Worm (Caenorhabditis elegans) whole organism, early embryonic: ENCODE data around the gene sre-39.

Experiments used
- B0310.2 ChIP-seq: sonication (generic microtip); optimal IDR thresholded peaks from 2 replicates; lab custom pipeline; 2016; ENCODE audit warnings: mild to moderate bottlenecking, missing genetic modification characterization, missing compliant biosample characterization
- F13C5.2 ChIP-seq: sonication (generic microtip); optimal IDR thresholded peaks from 2 replicates; lab custom pipeline; 2017; ENCODE audit warnings: mild to moderate bottlenecking, missing genetic modification characterization, inconsistent platforms, missing compliant biosample characterization
- aly-1 ChIP-seq: sonication (generic microtip); optimal IDR thresholded peaks from 2 replicates; lab custom pipeline; 2016; ENCODE audit warnings: missing genetic modification characterization, missing compliant biosample characterization
- ama-1 ChIP-seq: fragments of 150-350 bp; optimal IDR thresholded peaks from 2 replicates; lab custom pipeline; 2014
- ceh-13 ChIP-seq: fragments of 200-800 bp; sonication (Bioruptor generic); optimal IDR thresholded peaks from 2 replicates; lab custom pipeline; 2018; ENCODE audit warnings: mild to moderate bottlenecking, missing genetic modification characterization, missing compliant biosample characterization
- ceh-36 ChIP-seq: sonication (generic microtip); optimal IDR thresholded peaks from 2 replicates; lab custom pipeline; 2016; ENCODE audit warnings: missing genetic modification characterization, inconsistent platforms, missing compliant biosample characterization
- ets-7 ChIP-seq: sonication (generic microtip); optimal IDR thresholded peaks from 2 replicates; lab custom pipeline; 2016; ENCODE audit warnings: missing genotype, missing genetic modification characterization, missing compliant biosample characterization
- flt-1 ChIP-seq: fragments of 200-800 bp; sonication (Bioruptor generic); IDR thresholded peaks from 2 replicates; pipeline ENCODE4 v1.3.6; 2022; ENCODE audit warnings: missing genetic modification characterization, missing compliant biosample characterization
- hmbx-1 ChIP-seq: sonication (generic microtip); optimal IDR thresholded peaks from 2 replicates; lab custom pipeline; 2016; ENCODE audit warnings: mild to moderate bottlenecking, missing genetic modification characterization, missing compliant biosample characterization
- hmg-4 ChIP-seq: fragments of 200-800 bp; sonication (Bioruptor generic); optimal IDR thresholded peaks from 2 replicates; lab custom pipeline; 2018; ENCODE audit warnings: mild to moderate bottlenecking, missing genetic modification characterization, missing compliant biosample characterization
- hnd-1 ChIP-seq: sonication (generic microtip); optimal IDR thresholded peaks from 2 replicates; lab custom pipeline; 2016; ENCODE audit warnings: missing genetic modification characterization, missing compliant biosample characterization
- pes-1 ChIP-seq: fragments of 200-800 bp; sonication (Bioruptor generic); IDR thresholded peaks from 2 replicates; pipeline ENCODE4 v1.3.6; 2022; ENCODE audit warnings: missing genetic modification reagents, missing genetic modification characterization, missing compliant biosample characterization
- scrt-1 ChIP-seq: fragments of 200-800 bp; sonication (Bioruptor generic); IDR thresholded peaks from 2 replicates; pipeline ENCODE4 v1.3.6; 2022; ENCODE audit warnings: missing genetic modification characterization, missing compliant biosample characterization
- sea-1 ChIP-seq: fragments of 200-800 bp; sonication (Bioruptor generic); conservative IDR thresholded peaks from 2 replicates; pipeline ENCODE4 v1.3.6; 2022; ENCODE audit warnings: missing genetic modification characterization, missing compliant biosample characterization
- tbx-11 ChIP-seq: fragments of 200-800 bp; sonication (Bioruptor generic); IDR thresholded peaks from 2 replicates; pipeline ENCODE4 v1.3.6; 2022; ENCODE audit warnings: missing genetic modification characterization, missing compliant biosample characterization
- tbx-37 ChIP-seq: fragments of 200-800 bp; sonication (Bioruptor generic); conservative IDR thresholded peaks from 2 replicates; pipeline ENCODE4 v1.3.6; 2022; ENCODE audit warnings: missing genetic modification reagents, missing genetic modification characterization, missing compliant biosample characterization
- tra-4 ChIP-seq: sonication (generic microtip); optimal IDR thresholded peaks from 2 replicates; lab custom pipeline; 2017; ENCODE audit warnings: missing genetic modification characterization, missing compliant biosample characterization

The sre-39 gene

ce11 chrII:4672584-4673110 lies 14.4 kb upstream of the sre-39 start, which contains the start of the genes clec-140 and hmg-11:
TSS of gene clec-140 (plus strand) at chrII:4673060.
TSS of gene hmg-11 (plus strand) at chrII:4673085.
- TF ChIP-seq F13C5.2 (tag; lab: Kevin White, UChicago) (peak; percentile 49), hmg-4 (GFP tag; lab: Kevin White, UChicago) (peak; percentile 25), ets-7 (tag; lab: Kevin White, UChicago) (no peak)

DNA sequence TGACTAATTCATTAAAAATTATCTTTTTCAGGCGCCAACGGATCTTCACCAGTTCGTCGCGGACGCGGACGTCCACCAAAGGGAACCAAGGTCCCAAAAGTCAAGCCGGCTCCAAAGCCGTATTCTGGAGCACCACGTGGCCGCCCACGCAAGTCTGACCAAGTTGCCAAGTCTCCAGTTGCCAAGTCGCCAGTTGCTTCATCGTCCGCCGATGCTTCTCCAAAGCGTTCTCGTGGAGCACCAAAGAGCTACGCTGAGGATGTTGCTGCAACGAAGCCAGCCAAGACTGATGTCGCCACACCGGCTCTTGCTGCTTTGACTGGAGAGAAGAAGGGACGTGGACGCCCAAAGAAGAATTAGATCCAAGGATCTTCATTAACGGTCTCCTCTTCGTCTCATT lies 13.8 kb upstream of the sre-39 start:
- TF ChIP-seq flt-1 (GFP tag; lab: Robert Waterston, UW) = no peak
- TF ChIP-seq ets-7 (tag; lab: Kevin White, UChicago) = no peak
- no peak for TF ChIP-seq scrt-1 (GFP tag; lab: Robert Waterston, UW)
- no peak for TF ChIP-seq hnd-1 (tag; lab: Kevin White, UChicago)
- TF ChIP-seq tra-4 = no peak
- TF ChIP-seq F13C5.2 (tag; lab: Kevin White, UChicago) = no peak

ce11 chrII:4673670-4674069 lies 13.4 kb upstream of the sre-39 start:
- TF ChIP-seq F13C5.2 (tag; lab: Kevin White, UChicago) = no peak
- TF ChIP-seq scrt-1 (GFP tag; lab: Robert Waterston, UW) = no peak
- TF ChIP-seq sea-1 (GFP tag; lab: Robert Waterston, UW) = no peak
- no peak for TF ChIP-seq hmg-4 (GFP tag; lab: Kevin White, UChicago)
- no peak for TF ChIP-seq tbx-11
- no peak for TF ChIP-seq ama-1
- TF ChIP-seq pes-1 = no peak
- TF ChIP-seq aly-1 = no peak

- TF ChIP-seq pes-1 (no peak), hmg-4 (GFP tag; lab: Kevin White, UChicago) (no peak), tbx-11 (no peak), hnd-1 (tag; lab: Kevin White, UChicago) (no peak), aly-1 (no peak), ama-1 (no peak), scrt-1 (GFP tag; lab: Robert Waterston, UW) (no peak), sea-1 (GFP tag; lab: Robert Waterston, UW) (no peak), ceh-36 (tag; lab: Kevin White, UChicago) (no peak), B0310.2 (tag; lab: Kevin White, UChicago) (no peak), ceh-13 (GFP tag; lab: Kevin White, UChicago) (no peak), flt-1 (GFP tag; lab: Robert Waterston, UW) (no peak), hmbx-1 (tag; lab: Kevin White, UChicago) (no peak), F13C5.2 (tag; lab: Kevin White, UChicago) (no peak), ets-7 (tag; lab: Kevin White, UChicago) (no peak), tbx-37 (GFP tag; lab: Robert Waterston, UW) (no peak), tra-4 (no peak)
These were observed 12.9 kb upstream of the sre-39 start for ce11 chrII:4674188-4674587.

DNA sequence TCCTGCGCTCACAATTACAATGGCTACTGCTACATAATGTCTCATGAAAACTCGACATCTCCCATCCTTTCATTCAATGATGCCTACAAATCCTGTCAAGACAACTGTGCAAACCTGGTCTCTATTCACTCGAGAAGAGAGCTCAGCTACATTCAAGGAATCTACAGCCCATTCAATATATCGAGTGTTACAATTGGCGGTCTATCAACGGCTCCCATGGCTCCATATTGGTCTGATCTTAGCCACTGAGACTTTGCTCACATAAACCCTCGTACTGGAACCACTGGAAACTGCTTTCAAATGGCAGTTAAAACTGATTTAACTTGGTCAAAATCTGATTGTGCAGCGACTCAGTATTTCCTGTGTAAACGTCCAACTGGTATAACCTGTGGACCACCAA lies 11.6 kb upstream of the sre-39 start, which contains the start of gene T05A7.3:
TSS of gene T05A7.3 (plus strand) at position 301 of the 400 bp plus-strand sequence.
- TF ChIP-seq hnd-1 (tag; lab: Kevin White, UChicago) (no peak), scrt-1 (GFP tag; lab: Robert Waterston, UW) (no peak), pes-1 (no peak), B0310.2 (tag; lab: Kevin White, UChicago) (no peak), hmg-4 (GFP tag; lab: Kevin White, UChicago) (no peak), F13C5.2 (tag; lab: Kevin White, UChicago) (no peak), tbx-37 (GFP tag; lab: Robert Waterston, UW) (no peak), tra-4 (no peak), ceh-13 (GFP tag; lab: Kevin White, UChicago) (no peak), ama-1 (no peak), ets-7 (tag; lab: Kevin White, UChicago) (no peak), aly-1 (no peak), tbx-11 (no peak), hmbx-1 (tag; lab: Kevin White, UChicago) (no peak)

- TF ChIP-seq ama-1 (no peak), scrt-1 (GFP tag; lab: Robert Waterston, UW) (no peak), tra-4 (no peak), hmg-4 (GFP tag; lab: Kevin White, UChicago) (no peak), flt-1 (GFP tag; lab: Robert Waterston, UW) (no peak), B0310.2 (tag; lab: Kevin White, UChicago) (no peak), tbx-11 (no peak), ceh-13 (GFP tag; lab: Kevin White, UChicago) (no peak), tbx-37 (GFP tag; lab: Robert Waterston, UW) (no peak)
These were observed 10.8 kb upstream of the sre-39 start for ce11 chrII:4676241-4676640.

- TF ChIP-seq aly-1 (no peak), scrt-1 (GFP tag; lab: Robert Waterston, UW) (no peak), F13C5.2 (tag; lab: Kevin White, UChicago) (no peak), flt-1 (GFP tag; lab: Robert Waterston, UW) (no peak), pes-1 (no peak), B0310.2 (tag; lab: Kevin White, UChicago) (no peak), tbx-11 (no peak), ets-7 (tag; lab: Kevin White, UChicago) (no peak), tra-4 (no peak), sea-1 (GFP tag; lab: Robert Waterston, UW) (no peak), hnd-1 (tag; lab: Kevin White, UChicago) (no peak), hmg-4 (GFP tag; lab: Kevin White, UChicago) (no peak), tbx-37 (GFP tag; lab: Robert Waterston, UW) (no peak), ceh-36 (tag; lab: Kevin White, UChicago) (no peak), hmbx-1 (tag; lab: Kevin White, UChicago) (no peak), ceh-13 (GFP tag; lab: Kevin White, UChicago) (no peak), ama-1 (no peak)
These were observed 9.1 kb upstream of the sre-39 start, which contains the start of gene T05A7.1 for ce11 chrII:4677916-4678315. TSS of gene T05A7.1 (plus strand) at chrII:4678216.
